Fruit fly (Drosophila melanogaster) whole organism, embryonic: ENCODE measurements around the gene CG1074.

Experiments used
- Atf-2 ChIP-seq: fragments of 200-800 bp; sonication (Bioruptor generic); optimal IDR thresholded peaks from 2 replicates; lab custom pipeline; 2016; ENCODE audit warnings: missing biosample characterization, missing genetic modification characterization
- CG11085 ChIP-seq: fragments of 200-800 bp; sonication (Bioruptor generic); IDR thresholded peaks from 2 replicates; pipeline ENCODE4 v1.3.6; 2022; ENCODE audit warnings: missing biosample characterization, missing genetic modification characterization
- CG12155 ChIP-seq: fragments of 200-800 bp; sonication (Bioruptor generic); optimal IDR thresholded peaks from 3 replicates; lab custom pipeline; 2016; ENCODE audit warnings: missing biosample characterization, missing genetic modification characterization
- CG14860 ChIP-seq: fragments of 200-800 bp; sonication (Bioruptor generic); IDR thresholded peaks from 3 replicates; pipeline ENCODE4 v1.3.6; 2022; ENCODE audit warnings: missing biosample characterization, missing genetic modification characterization; ENCODE audit not compliant: partially characterized antibody
- CG15514 ChIP-seq: fragments of 200-800 bp; sonication (Bioruptor generic); optimal IDR thresholded peaks from 3 replicates; lab custom pipeline; 2017; ENCODE audit warnings: missing biosample characterization, missing genetic modification characterization, mild to moderate bottlenecking, moderate library complexity, missing genetic modification reagents
- CG18262 ChIP-seq: fragments of 200-800 bp; optimal IDR thresholded peaks from 3 replicates; lab custom pipeline; 2019; ENCODE audit warnings: missing biosample characterization, mild to moderate bottlenecking, missing genetic modification characterization, moderate library complexity
- CG18599 ChIP-seq: fragments of 200-800 bp; sonication (Bioruptor generic); optimal IDR thresholded peaks from 3 replicates; lab custom pipeline; 2017; ENCODE audit warnings: missing biosample characterization, missing genetic modification characterization, mild to moderate bottlenecking, moderate library complexity, missing genetic modification reagents
- CG2199 ChIP-seq: fragments of 200-800 bp; sonication (Bioruptor generic); IDR thresholded peaks from 3 replicates; pipeline ENCODE4 v1.3.6; 2022; ENCODE audit warnings: missing biosample characterization, missing genetic modification characterization
- CG31388 ChIP-seq: fragments of 200-800 bp; sonication (Bioruptor generic); optimal IDR thresholded peaks from 2 replicates; lab custom pipeline; 2016; ENCODE audit warnings: missing biosample characterization, missing genetic modification characterization
- CG34422 ChIP-seq: fragments of 200-800 bp; sonication (Bioruptor generic); IDR thresholded peaks from 3 replicates; pipeline ENCODE4 v1.3.6; 2022; ENCODE audit warnings: missing biosample characterization, missing genetic modification characterization
- CG3995 ChIP-seq: fragments of 200-800 bp; sonication (Bioruptor generic); optimal IDR thresholded peaks from 3 replicates; lab custom pipeline; 2016; ENCODE audit warnings: missing biosample characterization, missing genetic modification characterization
- CG4617 ChIP-seq: fragments of 200-800 bp; sonication (Bioruptor generic); optimal IDR thresholded peaks from 3 replicates; lab custom pipeline; 2016; ENCODE audit warnings: missing biosample characterization, missing genetic modification characterization, borderline replicate concordance
- CG5180 ChIP-seq: fragments of 200-800 bp; sonication (Bioruptor generic); optimal IDR thresholded peaks from 3 replicates; lab custom pipeline; 2017; ENCODE audit warnings: missing biosample characterization, missing genetic modification characterization, mild to moderate bottlenecking, moderate library complexity, missing genetic modification reagents
- CG5953 ChIP-seq: fragments of 200-800 bp; sonication (Bioruptor generic); IDR thresholded peaks from 2 replicates; pipeline ENCODE4 v1.3.6; 2022; ENCODE audit warnings: missing biosample characterization, missing genetic modification characterization
- CG6791 ChIP-seq: fragments of 200-800 bp; sonication (Bioruptor generic); IDR thresholded peaks from 3 replicates; pipeline ENCODE4 v1.3.6; 2022; ENCODE audit warnings: missing biosample characterization, missing genetic modification characterization; ENCODE audit not compliant: partially characterized antibody
- CG9797 ChIP-seq: fragments of 200-800 bp; sonication (Bioruptor generic); optimal IDR thresholded peaks from 3 replicates; lab custom pipeline; 2018; ENCODE audit warnings: missing biosample characterization, mild to moderate bottlenecking, missing genetic modification characterization
- CTCF ChIP-seq: fragments of 200-800 bp; sonication (Bioruptor generic); optimal IDR thresholded peaks from 2 replicates; lab custom pipeline; 2017; ENCODE audit warnings: missing biosample characterization, mild to moderate bottlenecking, missing genetic modification characterization, moderate library complexity
- Doc3 ChIP-seq: fragments of 200-800 bp; sonication (Bioruptor generic); IDR thresholded peaks from 3 replicates; pipeline ENCODE4 v1.3.6; 2022; ENCODE audit warnings: missing biosample characterization, missing genetic modification characterization; ENCODE audit not compliant: partially characterized antibody
- ERR ChIP-seq: fragments of 200-800 bp; sonication (Bioruptor generic); optimal IDR thresholded peaks from 2 replicates; lab custom pipeline; 2016; ENCODE audit warnings: missing biosample characterization, missing genetic modification characterization
- GATAe ChIP-seq: fragments of 200-800 bp; sonication (Bioruptor generic); conservative IDR thresholded peaks from 2 replicates; pipeline ENCODE4 v1.3.6; 2022; ENCODE audit warnings: missing biosample characterization, missing genetic modification characterization
- HHEX ChIP-seq: fragments of 200-800 bp; sonication (Bioruptor generic); optimal IDR thresholded peaks from 3 replicates; lab custom pipeline; 2017; ENCODE audit warnings: missing biosample characterization, mild to moderate bottlenecking, missing genetic modification characterization, missing genetic modification reagents
- MTF-1 ChIP-seq: fragments of 200-800 bp; sonication (Bioruptor generic); optimal IDR thresholded peaks from 2 replicates; lab custom pipeline; 2018; ENCODE audit warnings: missing biosample characterization, mild to moderate bottlenecking, missing genetic modification characterization, borderline replicate concordance
- NC2α ChIP-seq: fragments of 200-800 bp; sonication (Bioruptor generic); optimal IDR thresholded peaks from 2 replicates; lab custom pipeline; 2016; ENCODE audit warnings: missing biosample characterization, missing genetic modification characterization
- Opbp ChIP-seq: fragments of 200-800 bp; sonication (Bioruptor generic); IDR thresholded peaks from 3 replicates; pipeline ENCODE4 v1.3.6; 2022; ENCODE audit warnings: missing biosample characterization, missing genetic modification characterization; ENCODE audit not compliant: partially characterized antibody
- Poxn ChIP-seq: fragments of 200-800 bp; sonication (Bioruptor generic); IDR thresholded peaks from 2 replicates; pipeline ENCODE4 v1.3.6; 2022; ENCODE audit warnings: missing biosample characterization, missing genetic modification characterization
- TFAM ChIP-seq: fragments of 200-800 bp; sonication (Bioruptor generic); optimal IDR thresholded peaks from 2 replicates; lab custom pipeline; 2017; ENCODE audit warnings: missing biosample characterization, missing genetic modification characterization, inconsistent platforms
- bigmax ChIP-seq: fragments of 200-800 bp; sonication (Bioruptor generic); optimal IDR thresholded peaks from 2 replicates; lab custom pipeline; 2018; ENCODE audit warnings: missing biosample characterization, mild to moderate bottlenecking, missing genetic modification characterization
- cato ChIP-seq: fragments of 200-800 bp; sonication (Bioruptor generic); optimal IDR thresholded peaks from 2 replicates; lab custom pipeline; 2016; ENCODE audit warnings: missing biosample characterization, missing genetic modification characterization, borderline replicate concordance
- disco-r ChIP-seq: fragments of 200-800 bp; sonication (Bioruptor generic); optimal IDR thresholded peaks from 2 replicates; lab custom pipeline; 2016; ENCODE audit warnings: missing biosample characterization, missing genetic modification characterization
- dpn ChIP-seq, 2 experiments: fragments of 200-800 bp; sonication (Bioruptor generic); optimal IDR thresholded peaks; 3 replicates each; lab custom pipeline; 2016; ENCODE audit warnings: missing biosample characterization in 2 of 2, missing genetic modification characterization in 2 of 2
- eve ChIP-seq, 2 experiments: fragments of >200 bp; optimal IDR thresholded peaks; 2 replicates each; lab custom pipeline; 2017; ENCODE audit warnings: missing biosample characterization in 2 of 2, missing genetic modification characterization in 2 of 2
- kah ChIP-seq: fragments of 200-800 bp; sonication (Bioruptor generic); optimal IDR thresholded peaks from 2 replicates; lab custom pipeline; 2018; ENCODE audit warnings: missing biosample characterization, mild to moderate bottlenecking, missing genetic modification characterization
- lab ChIP-seq: fragments of 200-800 bp; sonication (Bioruptor generic); optimal IDR thresholded peaks from 3 replicates; lab custom pipeline; 2017; ENCODE audit warnings: missing biosample characterization, missing genetic modification characterization, mild to moderate bottlenecking, moderate library complexity, missing genetic modification reagents
- mirr ChIP-seq: fragments of 200-800 bp; sonication (Bioruptor generic); optimal IDR thresholded peaks from 3 replicates; lab custom pipeline; 2018; ENCODE audit warnings: missing biosample characterization, mild to moderate bottlenecking, missing genetic modification characterization
- mld ChIP-seq: fragments of 200-800 bp; sonication (Bioruptor generic); IDR thresholded peaks from 3 replicates; pipeline ENCODE4 v1.3.6; 2022; ENCODE audit warnings: missing biosample characterization, missing genetic modification characterization; ENCODE audit not compliant: partially characterized antibody
- prd ChIP-seq, 3 experiments: fragments of >200 bp in 2 of 3; fragments of 200-800 bp in 1 of 3; sonication (Bioruptor generic) in 1 of 3; optimal IDR thresholded peaks in 2 of 3; IDR thresholded peaks in 1 of 3; 2 replicates in 2 of 3; 3 replicates in 1 of 3; pipeline versions ENCODE4 v1.3.6 to Lab custom; 2017 to 2022; ENCODE audit warnings: missing biosample characterization in 1 of 3, missing genetic modification characterization in 1 of 3
- pros ChIP-seq: fragments of 200-800 bp; sonication (Bioruptor generic); optimal IDR thresholded peaks from 3 replicates; lab custom pipeline; 2019; ENCODE audit warnings: missing biosample characterization, mild to moderate bottlenecking, missing genetic modification characterization, moderate library complexity
- pzg ChIP-seq: fragments of 200-800 bp; sonication (Bioruptor generic); optimal IDR thresholded peaks from 3 replicates; lab custom pipeline; 2018; ENCODE audit warnings: missing biosample characterization, mild to moderate bottlenecking, missing genetic modification characterization, moderate library complexity
- sc ChIP-seq, 3 experiments: fragments of >200 bp in 2 of 3; fragments of 200-800 bp in 1 of 3; sonication (Bioruptor generic) in 1 of 3; optimal IDR thresholded peaks; 2 replicates in 2 of 3; 3 replicates in 1 of 3; lab custom pipeline; 2017; ENCODE audit warnings: mild to moderate bottlenecking in 1 of 3, missing biosample characterization in 1 of 3, missing genetic modification characterization in 1 of 3, missing genetic modification reagents in 1 of 3
- sens ChIP-seq: fragments of 200-800 bp; sonication (Bioruptor generic); peaks from one replicate; lab custom pipeline; 2016; ENCODE audit warnings: missing biosample characterization, missing genetic modification characterization
- unc-4 ChIP-seq: fragments of 200-800 bp; sonication (Bioruptor generic); IDR thresholded peaks from 2 replicates; pipeline ENCODE4 v1.3.6; 2022; ENCODE audit warnings: missing biosample characterization, missing genetic modification characterization; ENCODE audit not compliant: partially characterized antibody
- vnd ChIP-seq: fragments of 200-800 bp; sonication (Bioruptor generic); IDR thresholded peaks from 3 replicates; pipeline ENCODE4 v1.3.6; 2022; ENCODE audit warnings: missing biosample characterization, missing genetic modification characterization; ENCODE audit not compliant: partially characterized antibody
- wdn ChIP-seq: fragments of 200-800 bp; sonication (Bioruptor generic); IDR thresholded peaks from 2 replicates; pipeline ENCODE4 v1.3.6; 2022; ENCODE audit warnings: missing biosample characterization, missing genetic modification characterization
- zfh1 ChIP-seq: fragments of 200-800 bp; sonication (Bioruptor generic); IDR thresholded peaks from 3 replicates; pipeline ENCODE4 v1.3.6; 2022; ENCODE audit warnings: missing biosample characterization, missing genetic modification characterization
- zfh2 ChIP-seq: fragments of 200-800 bp; sonication (Bioruptor generic); optimal IDR thresholded peaks from 2 replicates; lab custom pipeline; 2016; ENCODE audit warnings: missing biosample characterization, missing genetic modification characterization

CG1074 gene

dm6 chr3R:4402884-4403705 is 30.7 kb upstream of the CG1074 start, which contains the start of gene lost (continued):
- TF ChIP-seq Doc3 (GFP tag; lab: Robert Waterston, UW): peak; percentile 95
- peak; percentile 52; the same call in 2 of the 3 replicates for TF ChIP-seq CG34422 (GFP tag; lab: Robert Waterston, UW)
- peak; percentile 61 for TF ChIP-seq CG5180 (GFP tag; lab: Kevin White, UChicago)
- TF ChIP-seq CTCF (GFP tag; lab: Kevin White, UChicago): peak; percentile 74
- TF ChIP-seq CG9797 (GFP tag; lab: Kevin White, UChicago): peak; percentile 44
- TF ChIP-seq bigmax: peak; percentile 41
- TF ChIP-seq zfh1 (GFP tag; lab: Robert Waterston, UW): 0 out of 3 replicates have a peak, but pooled peaks have one; percentile 29
- TF ChIP-seq CG18599 (GFP tag; lab: Kevin White, UChicago): peak; percentile 15
- peak; percentile 100 for TF ChIP-seq CG6791 (GFP tag; lab: Robert Waterston, UW)
- no peak for TF ChIP-seq NC2α (GFP tag; lab: Kevin White, UChicago)
- peak; percentile 27 for TF ChIP-seq CG12155 (GFP tag; lab: Kevin White, UChicago)
- peak; percentile 84 for TF ChIP-seq sens
- TF ChIP-seq unc-4 (GFP tag; lab: Robert Waterston, UW): peak; percentile 97
- TF ChIP-seq vnd (GFP tag; lab: Robert Waterston, UW): peak; percentile 99
- TF ChIP-seq wdn (GFP tag; lab: Robert Waterston, UW): peak; percentile 17; the same call in 1 of the 2 replicates
- TF ChIP-seq CG14860 (GFP tag; lab: Robert Waterston, UW): peak; percentile 98
- TF ChIP-seq CG5953: no peak
- TF ChIP-seq zfh2 (GFP tag; lab: Kevin White, UChicago): peak; percentile 44
- peak in 1 of 2 experiments; percentile 14 for TF ChIP-seq eve (GFP tag; optimal IDR thresholded peaks at IDR 0.05; lab: Kevin White, UChicago)
- no peak for TF ChIP-seq MTF-1 (GFP tag; lab: Kevin White, UChicago)
- TF ChIP-seq mld (GFP tag; lab: Robert Waterston, UW): peak; percentile 98
- TF ChIP-seq TFAM (GFP tag; lab: Kevin White, UChicago): no peak
- peak; percentile 99 for TF ChIP-seq Opbp
- TF ChIP-seq Poxn (GFP tag; lab: Robert Waterston, UW): no peak
- TF ChIP-seq CG31388 (GFP tag; lab: Kevin White, UChicago): no peak
- no peak for TF ChIP-seq pros
- TF ChIP-seq CG3995 (GFP tag; lab: Kevin White, UChicago): peak; percentile 79
- no peak for TF ChIP-seq sc (optimal IDR thresholded peaks at IDR 0.05; lab: Kevin White, UChicago)
- no peak for TF ChIP-seq sc (GFP tag; optimal IDR thresholded peaks at IDR 0.05; lab: Kevin White, UChicago)
- peak; percentile 75 for TF ChIP-seq CG15514
- peak; percentile 73; the same call in 1 of the 3 replicates for TF ChIP-seq CG2199 (GFP tag; lab: Robert Waterston, UW)
- peak; percentile 28 for TF ChIP-seq CG4617 (GFP tag; lab: Kevin White, UChicago)
- no peak for TF ChIP-seq kah (GFP tag; lab: Kevin White, UChicago)
- no peak for TF ChIP-seq disco-r
- TF ChIP-seq CG18262 (tag; lab: Kevin White, UChicago): peak; percentile 32
- TF ChIP-seq, all 482 proteins: peak for 196

DNA sequence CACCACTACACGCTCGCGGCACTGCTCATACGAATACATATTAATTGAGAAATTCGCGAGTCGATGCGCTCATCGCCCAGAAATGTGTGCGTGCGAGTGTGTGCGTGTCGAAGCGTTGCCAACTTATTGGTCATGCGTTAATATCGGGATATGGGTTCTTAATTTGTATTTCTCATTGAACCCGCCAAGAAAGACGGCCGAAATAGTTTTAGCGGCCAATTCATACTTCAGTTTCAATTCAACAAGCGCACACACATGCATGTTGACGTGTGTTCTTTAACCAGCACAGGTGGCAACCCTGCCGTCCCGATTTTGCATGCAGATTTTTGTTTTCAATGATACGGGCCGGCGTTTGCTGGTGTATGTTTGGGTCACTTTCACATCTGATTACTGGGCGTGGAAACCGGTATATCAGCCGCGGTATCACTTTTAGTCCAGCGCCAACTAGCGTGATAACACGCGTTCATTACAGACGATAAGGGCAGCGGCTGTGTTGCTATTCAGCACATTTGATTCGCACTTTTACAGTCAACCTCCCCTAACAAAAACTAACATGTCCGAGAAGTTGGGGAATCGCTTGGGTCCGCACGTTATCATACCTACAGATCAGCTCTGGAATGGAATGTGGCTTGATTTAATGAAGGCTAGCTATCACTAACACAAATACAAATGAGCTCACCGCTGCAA is 29.9 kb upstream of the CG1074 start:
- TF ChIP-seq ERR (peak; percentile 26), mirr (GFP tag; lab: Kevin White, UChicago) (peak; percentile 37), cato (no peak), dpn (GFP tag; optimal IDR thresholded peaks at IDR 0.05; lab: Kevin White, UChicago) (peak in 1 of 2 experiments; percentile 39), lab (peak; percentile 3), GATAe (GFP tag; lab: Robert Waterston, UW) (peak; percentile 54), CG11085 (GFP tag; lab: Robert Waterston, UW) (no peak), pzg (GFP tag; lab: Kevin White, UChicago) (peak; percentile 8), prd (optimal IDR thresholded peaks at IDR 0.05; lab: Kevin White, UChicago) (no peak), prd (GFP tag; IDR thresholded peaks at IDR 0.05; lab: Robert Waterston, UW) (0 out of 3 replicates have a peak, but pooled peaks have one; percentile 7), Atf-2 (GFP tag; lab: Kevin White, UChicago) (no peak), CG12155 (GFP tag; lab: Kevin White, UChicago) (peak; percentile 8), HHEX (GFP tag; lab: Kevin White, UChicago) (peak; percentile 7)
